Fruit fly (Drosophila melanogaster) whole organism, prepupa: ENCODE measurements around the gene CG3246.

Experiments
- Blimp-1 ChIP-seq: fragments of 200-800 bp; sonication (Bioruptor generic); optimal IDR thresholded peaks from 3 replicates; lab custom pipeline; 2017; ENCODE audit warnings: missing biosample characterization, missing genetic modification characterization, mild to moderate bottlenecking, moderate library complexity, missing genetic modification reagents
- CG10631 ChIP-seq: fragments of 200-800 bp; sonication (Bioruptor generic); optimal IDR thresholded peaks from 2 replicates; lab custom pipeline; 2016; ENCODE audit warnings: missing biosample characterization, missing genetic modification characterization
- CG10669 ChIP-seq: fragments of 200-800 bp; sonication (Bioruptor generic); optimal IDR thresholded peaks from 3 replicates; lab custom pipeline; 2018; ENCODE audit warnings: missing biosample characterization, mild to moderate bottlenecking, missing genetic modification characterization, moderate library complexity
- CG11294 ChIP-seq: fragments of 200-800 bp; sonication (Bioruptor generic); IDR thresholded peaks from 2 replicates; pipeline ENCODE4 v1.3.6; 2022; ENCODE audit warnings: missing biosample characterization, missing genetic modification characterization
- CG11762 ChIP-seq: fragments of 200-800 bp; sonication (Bioruptor generic); optimal IDR thresholded peaks from 3 replicates; lab custom pipeline; 2016; ENCODE audit warnings: missing biosample characterization, missing genetic modification characterization; ENCODE audit not compliant: insufficient read depth
- CG15336 ChIP-seq: fragments of 200-800 bp; sonication (Bioruptor generic); IDR thresholded peaks from 2 replicates; pipeline ENCODE4 v1.3.6; 2022; ENCODE audit warnings: missing biosample characterization, missing genetic modification characterization
- CG1621 ChIP-seq: fragments of 200-800 bp; sonication (Bioruptor generic); optimal IDR thresholded peaks from 3 replicates; lab custom pipeline; 2018; ENCODE audit warnings: missing biosample characterization, mild to moderate bottlenecking, missing genetic modification characterization
- CG16779 ChIP-seq: fragments of 200-800 bp; sonication (Bioruptor generic); optimal IDR thresholded peaks from 3 replicates; lab custom pipeline; 2017; ENCODE audit warnings: missing biosample characterization, mild to moderate bottlenecking, missing genetic modification characterization
- CG3032 ChIP-seq: fragments of 200-800 bp; optimal IDR thresholded peaks from 2 replicates; lab custom pipeline; 2019; ENCODE audit warnings: missing biosample characterization, mild to moderate bottlenecking, missing genetic modification characterization, moderate library complexity
- CG34406 ChIP-seq: fragments of 200-800 bp; sonication (Bioruptor generic); optimal IDR thresholded peaks from 3 replicates; lab custom pipeline; 2016; ENCODE audit warnings: missing biosample characterization, missing genetic modification characterization
- CG3919 ChIP-seq: fragments of 200-800 bp; sonication (Bioruptor generic); optimal IDR thresholded peaks from 3 replicates; lab custom pipeline; 2016; ENCODE audit warnings: missing biosample characterization, missing genetic modification characterization
- CG4318 ChIP-seq: fragments of 200-800 bp; sonication (Bioruptor generic); optimal IDR thresholded peaks from 3 replicates; lab custom pipeline; 2017; ENCODE audit warnings: missing biosample characterization, mild to moderate bottlenecking, missing genetic modification characterization
- CG6163 ChIP-seq: fragments of 200-800 bp; sonication (Bioruptor generic); IDR thresholded peaks from 3 replicates; pipeline ENCODE4 v1.3.6; 2022; ENCODE audit warnings: missing biosample characterization, missing genetic modification characterization
- CG6276 ChIP-seq: fragments of 200-800 bp; sonication (Bioruptor generic); optimal IDR thresholded peaks from 2 replicates; lab custom pipeline; 2017; ENCODE audit warnings: missing biosample characterization, mild to moderate bottlenecking, missing genetic modification characterization
- CG6854 ChIP-seq: fragments of 200-800 bp; sonication (Bioruptor generic); optimal IDR thresholded peaks from 2 replicates; lab custom pipeline; 2017; ENCODE audit warnings: missing biosample characterization, mild to moderate bottlenecking, missing genetic modification characterization
- CG7368 ChIP-seq: fragments of 200-800 bp; sonication (Bioruptor generic); optimal IDR thresholded peaks from 3 replicates; lab custom pipeline; 2016; ENCODE audit warnings: missing biosample characterization, missing genetic modification characterization
- CG8119 ChIP-seq: fragments of 200-800 bp; sonication (Bioruptor generic); IDR thresholded peaks from 3 replicates; pipeline ENCODE4 v1.3.6; 2022; ENCODE audit warnings: missing biosample characterization, missing genetic modification characterization
- CG8319 ChIP-seq: fragments of 200-800 bp; sonication (Bioruptor generic); optimal IDR thresholded peaks from 3 replicates; lab custom pipeline; 2016; ENCODE audit warnings: missing biosample characterization, missing genetic modification characterization
- CG8632 ChIP-seq: fragments of 200-800 bp; sonication (Bioruptor generic); optimal IDR thresholded peaks from 3 replicates; lab custom pipeline; 2016; ENCODE audit warnings: missing biosample characterization, missing genetic modification characterization
- Eip78C ChIP-seq: fragments of 200-800 bp; sonication (Bioruptor generic); peaks from one replicate; lab custom pipeline; 2016; ENCODE audit warnings: missing biosample characterization, missing genetic modification characterization
- Eip93F ChIP-seq: fragments of 200-800 bp; sonication (Bioruptor generic); optimal IDR thresholded peaks from 2 replicates; lab custom pipeline; 2016; ENCODE audit warnings: missing biosample characterization, mild to moderate bottlenecking, missing genetic modification characterization
- Ets21C ChIP-seq: fragments of 200-800 bp; sonication (Bioruptor generic); optimal IDR thresholded peaks from 3 replicates; lab custom pipeline; 2016; ENCODE audit warnings: missing biosample characterization, missing genetic modification characterization
- Hr38 ChIP-seq: sonication (Bioruptor generic); optimal IDR thresholded peaks from 2 replicates; lab custom pipeline; 2016; ENCODE audit warnings: missing biosample characterization, missing genetic modification characterization
- Hr4 ChIP-seq: fragments of 200-800 bp; sonication (Bioruptor generic); optimal IDR thresholded peaks from 3 replicates; lab custom pipeline; 2016; ENCODE audit warnings: missing biosample characterization, missing genetic modification characterization
- Lpt ChIP-seq: fragments of 200-800 bp; sonication (Bioruptor generic); optimal IDR thresholded peaks from 3 replicates; lab custom pipeline; 2016; ENCODE audit warnings: missing biosample characterization, missing genetic modification characterization
- Smox ChIP-seq: fragments of 200-800 bp; sonication (Bioruptor generic); optimal IDR thresholded peaks from 3 replicates; lab custom pipeline; 2016; ENCODE audit warnings: missing biosample characterization, missing genetic modification characterization
- Sox102F ChIP-seq: fragments of 200-800 bp; sonication (Bioruptor generic); optimal IDR thresholded peaks from 2 replicates; lab custom pipeline; 2016; ENCODE audit warnings: missing biosample characterization, mild to moderate bottlenecking, missing genetic modification characterization
- Sox14 ChIP-seq: fragments of 200-800 bp; sonication (Bioruptor generic); optimal IDR thresholded peaks from 3 replicates; lab custom pipeline; 2016; ENCODE audit warnings: missing biosample characterization, missing genetic modification characterization
- Sox15 ChIP-seq: fragments of 200-800 bp; sonication (Bioruptor generic); optimal IDR thresholded peaks from 3 replicates; lab custom pipeline; 2016; ENCODE audit warnings: missing biosample characterization, missing genetic modification characterization
- acj6 ChIP-seq: fragments of 200-800 bp; sonication (Bioruptor generic); optimal IDR thresholded peaks from 3 replicates; lab custom pipeline; 2016; ENCODE audit warnings: missing biosample characterization, missing genetic modification characterization
- cyc ChIP-seq: fragments of 200-800 bp; sonication (Bioruptor generic); optimal IDR thresholded peaks from 3 replicates; lab custom pipeline; 2016; ENCODE audit warnings: missing biosample characterization, missing genetic modification characterization
- dsx ChIP-seq: fragments of 200-800 bp; optimal IDR thresholded peaks from 3 replicates; lab custom pipeline; 2019; ENCODE audit warnings: missing biosample characterization, mild to moderate bottlenecking, missing genetic modification characterization, moderate library complexity; ENCODE audit not compliant: poor library complexity, severe bottlenecking
- esn ChIP-seq: fragments of 200-800 bp; sonication (Bioruptor generic); optimal IDR thresholded peaks from 2 replicates; lab custom pipeline; 2016; ENCODE audit warnings: missing biosample characterization, mild to moderate bottlenecking, missing genetic modification characterization, moderate library complexity
- fd59A ChIP-seq: fragments of 200-800 bp; sonication (Bioruptor generic); optimal IDR thresholded peaks from 2 replicates; lab custom pipeline; 2017; ENCODE audit warnings: missing biosample characterization, mild to moderate bottlenecking, missing genetic modification characterization, missing genetic modification reagents
- fd85E ChIP-seq: fragments of 200-800 bp; sonication (Bioruptor generic); optimal IDR thresholded peaks from 3 replicates; lab custom pipeline; 2016; ENCODE audit warnings: missing biosample characterization, missing genetic modification characterization
- fkh ChIP-seq: fragments of 200-800 bp; sonication (Bioruptor generic); optimal IDR thresholded peaks from 3 replicates; lab custom pipeline; 2017; ENCODE audit warnings: missing biosample characterization, mild to moderate bottlenecking, missing genetic modification characterization, moderate library complexity
- lz ChIP-seq: fragments of 200-800 bp; sonication (Bioruptor generic); optimal IDR thresholded peaks from 3 replicates; lab custom pipeline; 2016; ENCODE audit warnings: missing biosample characterization, missing genetic modification characterization
- net ChIP-seq: fragments of 200-800 bp; sonication (Bioruptor generic); optimal IDR thresholded peaks from 3 replicates; lab custom pipeline; 2016; ENCODE audit warnings: missing biosample characterization, missing genetic modification characterization
- pdm3 ChIP-seq: fragments of 200-800 bp; sonication (Bioruptor generic); optimal IDR thresholded peaks from 3 replicates; lab custom pipeline; 2016; ENCODE audit warnings: missing biosample characterization, missing genetic modification characterization
- salr ChIP-seq, 2 experiments: fragments of 200-800 bp; sonication (Bioruptor generic); optimal IDR thresholded peaks; 3 replicates each; lab custom pipeline; 2016 to 2018; ENCODE audit warnings: missing biosample characterization in 2 of 2, missing genetic modification characterization in 2 of 2, mild to moderate bottlenecking in 1 of 2
- ss ChIP-seq, 2 experiments: fragments of 200-800 bp; sonication (Bioruptor generic); optimal IDR thresholded peaks; 2 replicates in 1 of 2; 3 replicates in 1 of 2; lab custom pipeline; 2017 to 2018; ENCODE audit warnings: mild to moderate bottlenecking in 2 of 2, missing biosample characterization in 2 of 2, missing genetic modification characterization in 2 of 2, moderate library complexity in 1 of 2
- svp ChIP-seq: fragments of 200-800 bp; sonication (Bioruptor generic); peaks from one replicate; lab custom pipeline; 2016; ENCODE audit warnings: missing biosample characterization, missing genetic modification characterization
- topi ChIP-seq: fragments of 200-800 bp; sonication (Bioruptor generic); optimal IDR thresholded peaks from 3 replicates; lab custom pipeline; 2016; ENCODE audit warnings: missing biosample characterization, missing genetic modification characterization
- vri ChIP-seq: fragments of 200-800 bp; sonication (Bioruptor generic); optimal IDR thresholded peaks from 3 replicates; lab custom pipeline; 2016; ENCODE audit warnings: missing biosample characterization, mild to moderate bottlenecking, missing genetic modification characterization

Gene CG3246

dm6 chr2L:3476399-3477056 lies 14.8 kb upstream of the CG3246 start:
- TF ChIP-seq Eip78C (peak; percentile 27), Sox14 (GFP tag; lab: Kevin White, UChicago) (no peak), dsx (no peak), CG4318 (GFP tag; lab: Kevin White, UChicago) (no peak), pdm3 (GFP tag; lab: Kevin White, UChicago) (no peak), CG10631 (GFP tag; lab: Kevin White, UChicago) (no peak), topi (GFP tag; lab: Kevin White, UChicago) (no peak), CG8632 (no peak), Hr38 (GFP tag; lab: Kevin White, UChicago) (no peak), Blimp-1 (GFP tag; lab: Kevin White, UChicago) (peak; percentile 70), CG8319 (GFP tag; lab: Kevin White, UChicago) (no peak), fd59A (GFP tag; lab: Kevin White, UChicago) (no peak), Sox102F (GFP tag; lab: Kevin White, UChicago) (no peak), esn (GFP tag; lab: Kevin White, UChicago) (no peak), CG11294 (GFP tag; lab: Robert Waterston, UW) (no peak), CG6854 (no peak)

- TF ChIP-seq Hr38 (GFP tag; lab: Kevin White, UChicago) (no peak), esn (GFP tag; lab: Kevin White, UChicago) (no peak), CG8632 (no peak), Sox14 (GFP tag; lab: Kevin White, UChicago) (no peak), CG3032 (tag; lab: Kevin White, UChicago) (no peak), fkh (GFP tag; lab: Kevin White, UChicago) (peak; percentile 49), Blimp-1 (GFP tag; lab: Kevin White, UChicago) (no peak), CG6163 (no peak), CG6276 (GFP tag; lab: Kevin White, UChicago) (no peak), CG10631 (GFP tag; lab: Kevin White, UChicago) (no peak), CG15336 (0 out of 2 replicates have a peak, but pooled peaks have one; percentile 26), CG6854 (no peak), CG8319 (GFP tag; lab: Kevin White, UChicago) (no peak), Eip78C (peak; percentile 68), CG10669 (GFP tag; lab: Kevin White, UChicago) (no peak)
Measured at dm6 chr2L:3475948-3476347, 14.2 kb upstream of the CG3246 start.

dm6 chr2L:3475168-3475567 lies 13.4 kb upstream of the CG3246 start:
- TF ChIP-seq Hr4 (GFP tag; lab: Kevin White, UChicago) (no peak), Smox (no peak), CG8119 (GFP tag; lab: Robert Waterston, UW) (no peak), CG3032 (tag; lab: Kevin White, UChicago) (peak; percentile 17), CG15336 (no peak), cyc (GFP tag; lab: Kevin White, UChicago) (peak; percentile 15), salr (GFP tag; optimal IDR thresholded peaks at IDR 0.05; lab: Kevin White, UChicago) (no peak), CG6276 (GFP tag; lab: Kevin White, UChicago) (no peak), svp (GFP tag; lab: Kevin White, UChicago) (peak; percentile 99), Lpt (GFP tag; lab: Kevin White, UChicago) (no peak), ss (GFP tag; optimal IDR thresholded peaks at IDR 0.05; lab: Kevin White, UChicago) (no peak), CG6854 (no peak), CG10631 (GFP tag; lab: Kevin White, UChicago) (no peak), Hr38 (GFP tag; lab: Kevin White, UChicago) (no peak), topi (GFP tag; lab: Kevin White, UChicago) (peak; percentile 27), fkh (GFP tag; lab: Kevin White, UChicago) (no peak), Sox15 (GFP tag; lab: Kevin White, UChicago) (no peak), Ets21C (GFP tag; lab: Kevin White, UChicago) (no peak), vri (GFP tag; lab: Kevin White, UChicago) (no peak), Eip93F (no peak), CG1621 (tag; lab: Kevin White, UChicago) (no peak), CG16779 (no peak), pdm3 (GFP tag; lab: Kevin White, UChicago) (no peak), CG3919 (GFP tag; lab: Kevin White, UChicago) (no peak), CG6163 (no peak), net (no peak), CG34406 (GFP tag; lab: Kevin White, UChicago) (no peak), CG8319 (GFP tag; lab: Kevin White, UChicago) (no peak), lz (GFP tag; lab: Kevin White, UChicago) (peak; percentile 28), CG7368 (GFP tag; lab: Kevin White, UChicago) (no peak), fd85E (GFP tag; lab: Kevin White, UChicago) (no peak), CG11294 (GFP tag; lab: Robert Waterston, UW) (no peak), Blimp-1 (GFP tag; lab: Kevin White, UChicago) (no peak), CG11762 (GFP tag; lab: Kevin White, UChicago) (no peak), acj6 (GFP tag; lab: Kevin White, UChicago) (peak; percentile 2)
